Worm (Caenorhabditis elegans): ENCODE data around the gene ZC190.8.

DNA sequence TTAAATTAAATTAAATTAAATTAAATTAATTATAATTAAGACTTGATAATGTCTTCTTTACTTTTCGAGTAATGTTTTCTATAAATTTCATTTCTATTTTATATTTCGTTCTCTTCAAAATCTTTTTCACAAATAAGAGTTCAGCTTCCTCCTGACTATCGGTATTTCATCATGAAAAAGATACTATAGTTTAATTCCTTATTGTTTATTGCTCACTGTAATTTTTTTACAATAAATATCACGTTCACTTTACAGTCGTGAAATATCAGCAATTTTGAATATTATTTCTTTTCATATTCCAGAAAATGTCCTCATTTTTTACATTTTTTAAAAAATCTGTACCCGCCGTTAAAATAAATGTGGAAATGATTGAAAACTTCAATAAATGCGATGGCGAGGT is 48.8 kb upstream of the ZC190.8 start, which contains the start of gene ZC196.3:
- TF ChIP-seq lir-3 (tag; optimal IDR thresholded peaks at IDR 0.05; ENCODE audit: poor library complexity): no peak
- no peak for TF ChIP-seq elt-3 (tag; optimal IDR thresholded peaks at IDR 0.05)
- TF ChIP-seq ama-1 (optimal IDR thresholded peaks at IDR 0.05): no peak
- no peak for TF ChIP-seq unc-62 (GFP tag; optimal IDR thresholded peaks at IDR 0.05)
- no peak for TF ChIP-seq aha-1 (tag; optimal IDR thresholded peaks at IDR 0.05)
- TF ChIP-seq zag-1 (tag; optimal IDR thresholded peaks at IDR 0.05): no peak
- no peak for TF ChIP-seq F16B12.6 (tag; optimal IDR thresholded peaks at IDR 0.05)
- TF ChIP-seq lin-39 (tag; optimal IDR thresholded peaks at IDR 0.05): no peak
- no peak for TF ChIP-seq nhr-12 (tag; optimal IDR thresholded peaks at IDR 0.05)
- TF ChIP-seq blmp-1 (tag; optimal IDR thresholded peaks at IDR 0.05): no peak

All from whole organism, L1 larva.